Worm (Caenorhabditis elegans) whole organism, midembryonic: Measurements from ENCODE around the gene taap-1.

Source experiments
- cog-1 ChIP-seq: sonication (generic microtip); optimal IDR thresholded peaks from 2 replicates; lab custom pipeline; 2016; ENCODE audit warnings: missing genetic modification characterization, missing compliant biosample characterization
- tab-1 ChIP-seq: fragments of 200-800 bp; sonication (Bioruptor generic); IDR thresholded peaks from 2 replicates; pipeline ENCODE4 v1.3.6; 2022; ENCODE audit warnings: missing genetic modification characterization, missing compliant biosample characterization

DNA sequence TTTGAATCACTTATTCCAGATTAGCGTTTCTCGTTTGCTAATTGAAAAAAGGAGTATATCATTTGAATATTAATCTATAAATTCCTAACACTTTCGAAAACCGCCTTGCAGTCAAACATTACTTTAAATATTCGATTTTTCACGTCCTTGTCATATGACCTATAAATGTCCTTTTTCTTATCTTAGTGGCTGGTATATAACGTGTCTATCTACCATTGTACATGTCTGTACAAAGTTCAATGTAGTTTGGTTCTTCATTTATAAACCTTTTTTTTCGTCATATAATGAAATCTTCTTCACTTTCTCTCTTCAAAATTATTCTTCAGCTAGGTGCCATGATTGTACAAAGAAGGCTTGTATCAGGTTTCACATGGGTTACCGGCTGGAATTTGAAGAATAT, 1.9 kb upstream of the taap-1 start, which contains the start of gene gbh-2:
- no peak for TF ChIP-seq cog-1 (tag; lab: Kevin White, UChicago)
- no peak for TF ChIP-seq tab-1 (GFP tag; lab: Robert Waterston, UW)
